Worm (Caenorhabditis elegans): ENCODE measurements around the gene shc-2.

ce11 chrII:4924729-4925128, 44.2 kb upstream of the shc-2 start:
- TF ChIP-seq lin-35 (GFP tag; optimal IDR thresholded peaks at IDR 0.05) (no peak), tbx-2 (tag; optimal IDR thresholded peaks at IDR 0.05) (no peak), lin-15B (tag; optimal IDR thresholded peaks at IDR 0.05) (no peak), lsy-2 (tag; optimal IDR thresholded peaks at IDR 0.05) (no peak), mep-1 (tag; optimal IDR thresholded peaks at IDR 0.05) (no peak), zag-1 (tag; optimal IDR thresholded peaks at IDR 0.05) (no peak), lin-39 (tag; optimal IDR thresholded peaks at IDR 0.05) (no peak), lir-3 (tag; optimal IDR thresholded peaks at IDR 0.05; ENCODE audit: poor library complexity) (no peak)
